Fruit fly (Drosophila melanogaster): Measurements from ENCODE around the gene CG33170.

The CG33170 gene

DNA sequence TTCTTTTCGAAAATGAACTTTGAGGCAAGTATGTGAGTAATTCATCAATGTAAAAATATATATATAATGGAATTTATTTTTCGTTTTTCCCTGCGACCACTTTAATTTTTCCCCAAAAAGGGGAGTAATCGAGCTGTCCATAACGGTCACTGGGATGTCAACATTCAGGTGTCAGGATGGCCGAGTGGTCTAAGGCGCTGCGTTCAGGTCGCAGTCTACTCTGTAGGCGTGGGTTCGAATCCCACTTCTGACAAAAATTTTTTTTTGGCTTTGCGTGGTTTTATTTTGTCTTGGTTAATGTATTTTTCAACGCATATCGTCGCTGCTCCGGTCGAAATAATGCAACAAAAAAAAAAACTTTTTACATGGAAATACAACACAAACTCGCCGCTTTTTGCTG, 21.3 kb upstream of the CG33170 start (continued):
- no peak for TF ChIP-seq CG32767 (GFP tag; IDR thresholded peaks at IDR 0.05)
- peak; percentile 88 for TF ChIP-seq CG16813 (GFP tag; IDR thresholded peaks at IDR 0.05; ENCODE audit: partially characterized antibody)
- no peak for TF ChIP-seq caup (GFP tag; optimal IDR thresholded peaks at IDR 0.05; ENCODE audit: severe bottlenecking)
- no peak for TF ChIP-seq tup (GFP tag; optimal IDR thresholded peaks at IDR 0.05)
- no peak for TF ChIP-seq lab (GFP tag; optimal IDR thresholded peaks at IDR 0.05)
- no peak for TF ChIP-seq CG13894 (tag; optimal IDR thresholded peaks at IDR 0.05)
- TF ChIP-seq HLHmδ (GFP tag; optimal IDR thresholded peaks at IDR 0.05) = no peak
- peak; percentile 75 for TF ChIP-seq CG7963 (GFP tag; IDR thresholded peaks at IDR 0.05; ENCODE audit: partially characterized antibody)
- TF ChIP-seq stc (GFP tag; IDR thresholded peaks at IDR 0.05) = no peak
- no peak for TF ChIP-seq Hmr (GFP tag; optimal IDR thresholded peaks at IDR 0.05)
- no peak for TF ChIP-seq nau (GFP tag; optimal IDR thresholded peaks at IDR 0.05)
- TF ChIP-seq otp (GFP tag; IDR thresholded peaks at IDR 0.05) = no peak
- TF ChIP-seq CG18011 (GFP tag; optimal IDR thresholded peaks at IDR 0.05) = no peak
- no peak for TF ChIP-seq CG2202 (tag; optimal IDR thresholded peaks at IDR 0.05)
- no peak for TF ChIP-seq CG1602 (GFP tag; optimal IDR thresholded peaks at IDR 0.05)
- no peak for TF ChIP-seq ap (GFP tag; IDR thresholded peaks at IDR 0.05)
- no peak for TF ChIP-seq sug (tag; optimal IDR thresholded peaks at IDR 0.05)
- no peak for TF ChIP-seq ftz-f1 (GFP tag; optimal IDR thresholded peaks at IDR 0.05)
- TF ChIP-seq sima (GFP tag; optimal IDR thresholded peaks at IDR 0.05) = no peak
- TF ChIP-seq fd102C (GFP tag; optimal IDR thresholded peaks at IDR 0.05) = no peak
- no peak for TF ChIP-seq CG17612 (GFP tag; IDR thresholded peaks at IDR 0.05)
- peak; percentile 78; the same call in 1 of the 2 replicates for TF ChIP-seq CG42726 (GFP tag; IDR thresholded peaks at IDR 0.05; ENCODE audit: partially characterized antibody)
- no peak for TF ChIP-seq pnt (GFP tag; optimal IDR thresholded peaks at IDR 0.05)
- TF ChIP-seq grau (tag; optimal IDR thresholded peaks at IDR 0.05) = no peak
- peak; percentile 93 for TF ChIP-seq CG6791 (GFP tag; IDR thresholded peaks at IDR 0.05; ENCODE audit: partially characterized antibody)
- TF ChIP-seq CG10543 (GFP tag; optimal IDR thresholded peaks at IDR 0.05) = no peak
- peak; percentile 77; the same call in 2 of the 3 replicates for TF ChIP-seq hb (GFP tag; IDR thresholded peaks at IDR 0.05; ENCODE audit: partially characterized antibody)
- TF ChIP-seq CG30403 (GFP tag; optimal IDR thresholded peaks at IDR 0.05) = no peak
- TF ChIP-seq rib (GFP tag; IDR thresholded peaks at IDR 0.05) = no peak
- peak; percentile 82 for TF ChIP-seq nerfin-2 (GFP tag; IDR thresholded peaks at IDR 0.05; ENCODE audit: partially characterized antibody)
- TF ChIP-seq MBD-R2 (GFP tag; IDR thresholded peaks at IDR 0.05) = no peak
- no peak for TF ChIP-seq Bteb2 (GFP tag; optimal IDR thresholded peaks at IDR 0.05)
- no peak for TF ChIP-seq Hr3 (GFP tag; optimal IDR thresholded peaks at IDR 0.05)
- no peak for TF ChIP-seq Trl (optimal IDR thresholded peaks at IDR 0.05)
- no peak for TF ChIP-seq Trl (GFP tag; optimal IDR thresholded peaks at IDR 0.05)
- no peak for TF ChIP-seq CG34422 (GFP tag; IDR thresholded peaks at IDR 0.05)
- TF ChIP-seq tgo (GFP tag; IDR thresholded peaks at IDR 0.05) = no peak
- TF ChIP-seq CG9215 (GFP tag; IDR thresholded peaks at IDR 0.05) = no peak
- no peak for TF ChIP-seq CG18764 (GFP tag; optimal IDR thresholded peaks at IDR 0.05)
- no peak for TF ChIP-seq CG17802 (tag; optimal IDR thresholded peaks at IDR 0.05)
- no peak for TF ChIP-seq gem (tag; optimal IDR thresholded peaks at IDR 0.05)
- TF ChIP-seq trem (tag; optimal IDR thresholded peaks at IDR 0.05) = no peak
- no peak for TF ChIP-seq lov (optimal IDR thresholded peaks at IDR 0.05)
- no peak for TF ChIP-seq lov (GFP tag; IDR thresholded peaks at IDR 0.05)
- TF ChIP-seq CG31441 (GFP tag; IDR thresholded peaks at IDR 0.05) = no peak
- peak; percentile 98 for TF ChIP-seq Bdp1 (GFP tag; optimal IDR thresholded peaks at IDR 0.05)
- TF ChIP-seq Sox100B (GFP tag; optimal IDR thresholded peaks at IDR 0.05) = no peak
- no peak for TF ChIP-seq CkIIα-i1 (GFP tag; IDR thresholded peaks at IDR 0.05)
- TF ChIP-seq Jarid2 (GFP tag; optimal IDR thresholded peaks at IDR 0.05) = no peak
- no peak for TF ChIP-seq Drgx (GFP tag; IDR thresholded peaks at IDR 0.05)
- TF ChIP-seq cad (GFP tag; optimal IDR thresholded peaks at IDR 0.05) = no peak
- no peak for TF ChIP-seq CG12744 (GFP tag; optimal IDR thresholded peaks at IDR 0.05)

Measured in whole organism, embryonic.